Worm (Caenorhabditis elegans) whole organism, midembryonic: ENCODE measurements around the gene C49H3.16.

ENCODE experiments used
- T22C8.4 ChIP-seq: fragments of 200-800 bp; sonication (Bioruptor generic); IDR thresholded peaks from 2 replicates; pipeline ENCODE4 v1.3.6; 2022; ENCODE audit warnings: missing genetic modification characterization, missing compliant biosample characterization
- cog-1 ChIP-seq: sonication (generic microtip); optimal IDR thresholded peaks from 2 replicates; lab custom pipeline; 2016; ENCODE audit warnings: missing genetic modification characterization, missing compliant biosample characterization
- flt-1 ChIP-seq: fragments of 200-800 bp; sonication (Bioruptor generic); IDR thresholded peaks from 2 replicates; pipeline ENCODE4 v1.3.6; 2022; ENCODE audit warnings: missing genetic modification characterization, missing compliant biosample characterization
- klf-2 ChIP-seq: fragments of 200-800 bp; sonication (Bioruptor generic); conservative IDR thresholded peaks from 2 replicates; pipeline ENCODE4 v1.3.6; 2022; ENCODE audit warnings: missing genetic modification reagents, missing genetic modification characterization, missing compliant biosample characterization
- med-1 ChIP-seq: sonication (generic microtip); optimal IDR thresholded peaks from 2 replicates; lab custom pipeline; 2017; ENCODE audit warnings: missing genetic modification characterization, mild to moderate bottlenecking, missing compliant biosample characterization, antibody characterized with exemption, missing genetic modification reagents; ENCODE audit not compliant: insufficient read depth
- ref-1 ChIP-seq: fragments of 200-800 bp; sonication (Bioruptor generic); conservative IDR thresholded peaks from 2 replicates; pipeline ENCODE4 v1.3.6; 2022; ENCODE audit warnings: missing genetic modification reagents, missing genetic modification characterization, missing compliant biosample characterization
- tab-1 ChIP-seq: fragments of 200-800 bp; sonication (Bioruptor generic); IDR thresholded peaks from 2 replicates; pipeline ENCODE4 v1.3.6; 2022; ENCODE audit warnings: missing genetic modification characterization, missing compliant biosample characterization
- ztf-23 ChIP-seq: fragments of 200-800 bp; sonication (Bioruptor generic); IDR thresholded peaks from 2 replicates; pipeline ENCODE4 v1.3.6; 2022; ENCODE audit warnings: missing genetic modification reagents, missing genetic modification characterization, missing compliant biosample characterization
- ztf-29 ChIP-seq: fragments of 200-800 bp; sonication (Bioruptor generic); IDR thresholded peaks from 2 replicates; pipeline ENCODE4 v1.3.6; 2022; ENCODE audit warnings: missing genetic modification reagents, missing genetic modification characterization, missing compliant biosample characterization

Gene C49H3.16

DNA sequence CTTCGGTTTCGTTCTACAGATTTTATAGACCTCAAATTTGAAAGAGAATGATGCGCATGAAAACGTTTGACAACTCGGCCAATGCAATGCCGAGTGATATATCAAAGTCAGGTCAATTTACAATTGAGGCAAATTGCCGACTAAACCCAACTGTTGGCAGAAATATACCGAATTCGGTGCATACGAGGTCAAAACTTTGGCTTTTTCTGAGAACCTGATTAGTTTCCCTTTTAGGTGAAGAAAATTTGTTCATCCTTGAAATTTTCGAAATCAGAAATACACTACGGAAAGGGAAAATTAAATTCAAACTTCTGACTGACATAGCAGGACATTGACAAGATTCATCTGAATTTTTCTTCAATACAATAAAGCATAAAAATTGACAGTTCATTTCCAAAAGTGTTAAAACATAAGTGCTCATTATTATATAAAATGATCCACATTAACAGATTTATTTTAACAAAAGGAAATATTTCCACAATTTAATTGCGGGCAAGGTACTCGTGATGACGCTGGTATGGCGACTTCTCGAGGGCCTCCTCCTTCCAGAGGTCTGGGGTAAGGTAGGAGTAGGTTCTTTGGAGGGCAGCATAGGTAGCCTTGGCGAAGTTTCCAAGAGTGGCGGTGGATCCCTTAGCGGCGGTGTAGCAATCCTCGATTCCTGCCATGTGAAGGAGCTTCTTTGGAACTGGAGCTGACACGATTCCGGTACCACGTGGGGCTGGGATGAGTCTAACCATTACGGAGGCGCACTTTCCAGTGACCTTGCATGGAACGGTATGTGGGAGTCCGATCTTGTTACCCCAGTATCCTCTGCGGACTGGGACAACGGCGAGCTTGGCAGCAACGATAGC, 5.0 kb downstream of the C49H3.16 start:
- TF ChIP-seq ref-1 (GFP tag; lab: Robert Waterston, UW) (no peak), T22C8.4 (GFP tag; lab: Robert Waterston, UW) (no peak), cog-1 (no peak), klf-2 (GFP tag; lab: Robert Waterston, UW) (no peak), ztf-29 (no peak), med-1 (GFP tag; lab: Kevin White, UChicago) (no peak), tab-1 (GFP tag; lab: Robert Waterston, UW) (no peak), ztf-23 (no peak), flt-1 (GFP tag; lab: Robert Waterston, UW) (no peak)

DNA sequence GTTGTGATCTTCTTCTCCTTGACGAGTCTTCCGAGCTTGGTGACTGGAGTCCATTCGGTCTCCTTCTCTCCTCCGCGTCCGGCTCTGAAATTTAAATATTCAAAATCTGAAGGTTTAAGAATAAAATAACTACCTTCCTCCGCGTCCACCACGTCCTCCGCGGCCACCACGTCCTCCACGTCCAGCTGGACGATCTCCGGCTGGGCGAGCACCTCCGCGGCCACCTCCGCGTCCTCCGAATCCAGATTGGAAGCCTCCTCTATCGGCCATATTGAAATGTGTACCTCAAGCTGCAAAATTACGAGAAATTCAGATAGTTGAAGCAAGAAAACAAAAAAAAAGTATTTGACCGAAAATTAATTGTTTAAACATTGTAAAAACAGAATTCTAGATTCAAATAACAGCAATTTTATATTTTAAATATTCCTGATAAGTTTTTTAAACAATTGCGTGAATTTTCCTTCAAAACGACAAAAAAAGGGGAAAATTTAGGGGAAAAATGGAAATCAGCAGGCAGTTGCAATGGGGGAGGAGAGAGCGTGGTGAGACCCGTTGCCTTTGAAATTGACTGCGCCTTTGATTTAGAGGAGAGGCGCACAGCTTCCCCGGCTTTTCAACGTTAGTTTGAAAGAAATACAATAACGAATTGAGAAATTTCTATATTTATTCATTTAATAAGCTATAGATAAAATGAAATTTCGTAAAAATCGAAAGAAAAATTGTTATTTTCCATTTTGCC, 6.0 kb downstream of the C49H3.16 start, which contains the start of gene rps-2:
rps-2 (minus strand) TSS at position 290 of the 739 bp plus-strand sequence.
- TF ChIP-seq tab-1 (GFP tag; lab: Robert Waterston, UW) (no peak), cog-1 (no peak), ztf-29 (no peak), T22C8.4 (GFP tag; lab: Robert Waterston, UW) (no peak), klf-2 (GFP tag; lab: Robert Waterston, UW) (no peak), ztf-23 (no peak), med-1 (GFP tag; lab: Kevin White, UChicago) (no peak), flt-1 (GFP tag; lab: Robert Waterston, UW) (no peak), ref-1 (GFP tag; lab: Robert Waterston, UW) (no peak)

DNA sequence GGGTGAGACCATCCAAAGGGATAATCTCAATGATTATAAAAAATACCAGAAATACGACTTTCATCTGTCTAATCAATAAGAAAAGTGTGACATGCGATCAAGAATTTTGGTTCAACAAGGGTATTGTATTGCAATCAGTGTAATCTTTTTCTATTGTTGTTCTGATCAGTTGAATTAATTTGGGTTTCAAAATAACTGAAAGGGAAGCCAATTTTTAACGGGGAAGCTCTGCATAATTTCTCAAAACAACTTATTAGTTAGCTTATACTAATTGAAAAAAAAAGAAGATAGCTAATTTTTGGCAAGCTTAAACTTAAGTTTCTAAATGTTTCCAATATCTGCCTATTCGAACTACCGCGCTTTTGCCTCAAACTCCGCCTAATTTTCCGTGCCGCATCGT, 7.0 kb downstream of the C49H3.16 start, which contains the start of gene C49H3.12:
C49H3.12 (minus strand) TSS at position 101 of the 400 bp plus-strand sequence.
- TF ChIP-seq med-1 (GFP tag; lab: Kevin White, UChicago) (no peak), ztf-23 (no peak), ref-1 (GFP tag; lab: Robert Waterston, UW) (no peak), cog-1 (no peak), ztf-29 (no peak), tab-1 (GFP tag; lab: Robert Waterston, UW) (no peak), klf-2 (GFP tag; lab: Robert Waterston, UW) (no peak), flt-1 (GFP tag; lab: Robert Waterston, UW) (no peak), T22C8.4 (GFP tag; lab: Robert Waterston, UW) (no peak)

DNA sequence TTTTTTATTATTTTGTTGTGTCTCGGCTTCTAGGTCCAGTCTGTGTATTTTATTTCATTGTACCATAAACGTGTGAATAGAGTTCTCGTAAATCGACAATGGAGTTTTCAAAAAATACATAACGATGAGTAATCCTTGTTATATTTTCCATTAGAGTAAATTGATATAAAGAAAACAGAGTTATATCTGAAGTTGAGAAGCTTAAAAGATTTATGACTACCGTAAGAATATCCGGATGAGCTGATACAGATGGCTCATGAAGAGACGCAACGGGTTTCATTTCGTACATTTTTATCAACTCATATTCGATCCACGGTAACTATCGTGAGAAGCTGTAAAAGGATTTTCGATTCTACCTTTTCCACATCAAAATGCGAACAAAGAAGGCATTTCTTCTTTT, 7.6 kb downstream of the C49H3.16 start, which contains the start of gene gcy-8:
gcy-8 (plus strand) TSS at position 301 of the 400 bp plus-strand sequence.
- no peak for TF ChIP-seq flt-1 (GFP tag; lab: Robert Waterston, UW)
- no peak for TF ChIP-seq T22C8.4 (GFP tag; lab: Robert Waterston, UW)
- TF ChIP-seq cog-1 = no peak
- no peak for TF ChIP-seq klf-2 (GFP tag; lab: Robert Waterston, UW)
- no peak for TF ChIP-seq ztf-23
- no peak for TF ChIP-seq med-1 (GFP tag; lab: Kevin White, UChicago)
- TF ChIP-seq tab-1 (GFP tag; lab: Robert Waterston, UW) = no peak
- no peak for TF ChIP-seq ref-1 (GFP tag; lab: Robert Waterston, UW)
- TF ChIP-seq ztf-29 = no peak

DNA sequence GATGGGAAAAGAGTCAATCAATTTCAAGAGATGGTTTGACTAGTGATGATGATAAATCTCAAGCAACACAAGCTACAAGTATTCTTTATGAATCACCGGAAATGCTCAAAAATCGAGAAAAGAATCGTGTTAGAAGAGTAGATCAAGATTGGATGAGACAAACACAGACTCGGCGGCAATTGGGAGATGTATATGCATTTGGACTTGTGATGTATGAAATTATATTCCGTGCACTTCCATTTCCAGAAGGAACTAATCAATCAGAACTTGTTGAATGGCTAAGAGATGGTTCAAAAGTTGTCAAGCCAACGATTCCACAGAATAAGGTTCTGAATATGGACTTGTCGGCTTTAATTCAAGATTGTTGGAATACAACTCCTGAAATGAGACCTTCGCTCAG, 11.6 kb downstream of the C49H3.16 start:
- TF ChIP-seq med-1 (GFP tag; lab: Kevin White, UChicago) = no peak
- TF ChIP-seq T22C8.4 (GFP tag; lab: Robert Waterston, UW) = no peak
- no peak for TF ChIP-seq flt-1 (GFP tag; lab: Robert Waterston, UW)
- TF ChIP-seq klf-2 (GFP tag; lab: Robert Waterston, UW) = no peak
- no peak for TF ChIP-seq cog-1
- TF ChIP-seq ztf-23 = no peak
- no peak for TF ChIP-seq ztf-29
- TF ChIP-seq tab-1 (GFP tag; lab: Robert Waterston, UW) = no peak
- TF ChIP-seq ref-1 (GFP tag; lab: Robert Waterston, UW) = no peak

DNA sequence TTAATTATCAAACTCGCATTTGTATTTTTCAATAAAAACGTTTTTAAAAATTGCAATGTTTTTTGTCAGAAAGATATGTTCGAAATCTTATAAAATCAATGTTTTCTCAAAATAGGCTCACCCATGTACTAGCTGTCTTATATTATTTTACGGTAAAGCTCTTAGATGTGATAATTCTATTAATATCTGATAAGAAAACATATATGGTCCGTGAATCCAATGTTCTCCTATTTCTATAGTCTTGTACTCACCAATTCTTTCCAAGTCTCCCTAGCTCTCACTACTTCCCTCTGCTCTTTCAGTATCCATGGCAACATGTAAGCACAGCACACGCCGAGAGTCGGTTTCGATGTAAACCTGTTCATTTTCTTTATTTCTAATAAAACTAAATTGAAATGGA, 13.5 kb downstream of the C49H3.16 start, which contains the start of gene bbs-2:
bbs-2 (plus strand) TSS at position 301 of the 400 bp plus-strand sequence.
- no peak for TF ChIP-seq klf-2 (GFP tag; lab: Robert Waterston, UW)
- no peak for TF ChIP-seq ztf-23
- no peak for TF ChIP-seq T22C8.4 (GFP tag; lab: Robert Waterston, UW)
- no peak for TF ChIP-seq med-1 (GFP tag; lab: Kevin White, UChicago)
- TF ChIP-seq cog-1 = no peak
- no peak for TF ChIP-seq ref-1 (GFP tag; lab: Robert Waterston, UW)
- no peak for TF ChIP-seq ztf-29
- TF ChIP-seq flt-1 (GFP tag; lab: Robert Waterston, UW) = no peak
- no peak for TF ChIP-seq tab-1 (GFP tag; lab: Robert Waterston, UW)

DNA sequence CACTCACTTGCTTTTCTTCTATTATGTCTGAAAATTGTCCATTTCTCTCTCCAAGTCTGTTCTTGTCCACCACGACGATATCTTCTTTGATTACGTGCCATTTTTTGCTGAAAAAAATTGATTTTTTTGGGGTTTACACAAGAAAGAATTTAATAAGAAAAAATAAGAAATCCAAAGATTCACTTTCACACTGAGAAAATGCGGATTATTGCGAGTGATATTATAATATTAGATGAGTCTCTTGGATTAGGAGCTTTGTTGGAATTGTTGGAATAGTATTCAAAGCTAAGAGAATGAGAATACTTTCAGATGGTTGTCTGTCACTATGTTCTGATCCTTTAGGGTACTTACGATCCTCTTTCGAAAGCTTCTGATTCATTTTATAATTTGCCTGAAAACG, 18.6 kb downstream of the C49H3.16 start, which contains the start of gene F20D12.7:
F20D12.7 (minus strand) TSS at position 101 of the 400 bp plus-strand sequence.
- TF ChIP-seq klf-2 (GFP tag; lab: Robert Waterston, UW) = no peak
- no peak for TF ChIP-seq ztf-23
- no peak for TF ChIP-seq cog-1
- no peak for TF ChIP-seq flt-1 (GFP tag; lab: Robert Waterston, UW)
- no peak for TF ChIP-seq tab-1 (GFP tag; lab: Robert Waterston, UW)
- TF ChIP-seq T22C8.4 (GFP tag; lab: Robert Waterston, UW) = no peak
- no peak for TF ChIP-seq med-1 (GFP tag; lab: Kevin White, UChicago)
- TF ChIP-seq ztf-29 = no peak
- TF ChIP-seq ref-1 (GFP tag; lab: Robert Waterston, UW) = no peak

DNA sequence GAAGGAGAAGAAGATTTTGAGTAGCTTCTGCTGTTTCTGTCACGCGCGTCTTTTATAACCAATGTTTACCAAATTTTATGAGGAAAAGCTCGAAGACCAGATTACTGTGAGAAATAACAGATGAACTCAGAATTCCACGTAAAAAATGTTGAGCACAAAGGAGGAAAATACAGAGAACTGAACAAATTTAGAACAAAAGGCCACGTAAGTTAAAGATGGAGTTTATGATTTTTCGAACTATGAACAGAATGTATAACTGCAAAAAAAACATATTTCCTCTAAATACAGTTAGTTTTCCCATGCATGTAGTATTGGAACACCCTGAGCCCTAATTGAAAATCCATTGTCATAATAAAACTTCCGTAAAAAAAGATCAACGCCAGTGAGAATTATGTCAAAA, 20.7 kb downstream of the C49H3.16 start, which contains the start of gene exc-9:
exc-9 (minus strand) TSS at position 101 of the 400 bp plus-strand sequence.
- TF ChIP-seq med-1 (GFP tag; lab: Kevin White, UChicago) = no peak
- TF ChIP-seq ztf-23 = no peak
- no peak for TF ChIP-seq T22C8.4 (GFP tag; lab: Robert Waterston, UW)
- no peak for TF ChIP-seq tab-1 (GFP tag; lab: Robert Waterston, UW)
- no peak for TF ChIP-seq flt-1 (GFP tag; lab: Robert Waterston, UW)
- TF ChIP-seq ztf-29 = no peak
- TF ChIP-seq cog-1 = no peak
- no peak for TF ChIP-seq ref-1 (GFP tag; lab: Robert Waterston, UW)
- TF ChIP-seq klf-2 (GFP tag; lab: Robert Waterston, UW) = no peak
